Fruit fly (Drosophila melanogaster) whole organism: ENCODE data around the gene aay.

Source experiments
- CG8478 ChIP-seq: fragments of >200 bp; optimal IDR thresholded peaks from 2 replicates; lab custom pipeline; 2018; ENCODE audit warnings: inconsistent platforms
- Dll ChIP-seq: fragments of >200 bp; optimal IDR thresholded peaks from 2 replicates; lab custom pipeline; 2017
- EcR ChIP-seq, 2 experiments: fragments of >200 bp; optimal IDR thresholded peaks; 2 replicates each; lab custom pipeline; 2017; ENCODE audit warnings: missing biosample characterization in 2 of 2, missing genetic modification characterization in 2 of 2, missing genetic modification reagents in 2 of 2
- pan ChIP-seq: fragments of >200 bp; optimal IDR thresholded peaks from 2 replicates; lab custom pipeline; 2017
- psq ChIP-seq: fragments of >200 bp; optimal IDR thresholded peaks from 2 replicates; lab custom pipeline; 2017
- usp ChIP-seq: fragments of >200 bp; optimal IDR thresholded peaks from 2 replicates; lab custom pipeline; 2017; ENCODE audit warnings: missing biosample characterization, missing genetic modification characterization, mixed read lengths

Gene aay

DNA sequence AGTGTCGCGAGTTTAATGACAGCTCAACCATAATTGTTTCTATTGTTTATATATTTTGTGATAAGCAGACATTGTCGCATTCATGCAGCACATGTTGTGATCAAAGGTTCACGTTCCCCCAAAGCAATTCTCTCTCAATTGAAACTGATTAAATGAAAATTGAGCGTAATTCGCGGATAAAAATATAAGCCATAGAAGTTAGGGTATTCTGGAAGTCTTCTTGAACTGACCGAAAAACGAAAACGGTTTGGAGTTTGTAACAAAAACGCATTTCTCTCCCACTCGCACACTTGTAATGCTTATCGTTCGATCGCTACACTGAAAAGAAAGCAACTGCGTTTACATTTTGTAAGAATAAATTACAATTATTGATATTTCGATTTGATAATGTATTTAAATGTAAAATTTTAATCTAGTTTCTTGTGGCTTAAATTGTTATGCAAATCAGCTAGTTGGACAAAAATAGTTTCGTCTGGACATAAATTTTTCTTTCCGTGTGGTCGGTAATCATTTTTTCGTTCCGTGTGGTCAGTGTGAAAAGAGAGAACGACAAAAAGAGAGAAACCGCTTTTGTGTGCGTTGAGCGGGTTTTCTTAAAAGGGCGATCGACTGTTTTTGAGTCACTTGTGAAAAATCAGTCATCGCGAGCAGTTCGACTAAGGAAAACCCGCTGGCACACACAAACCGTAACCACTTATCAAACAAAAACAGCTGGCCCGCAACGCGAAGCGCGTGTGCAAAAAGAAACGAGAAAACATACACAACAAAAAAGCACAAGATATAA lies at the start of gene aay:
aay (plus strand) TSS at position 618 of the 784 bp plus-strand sequence.
- no peak for TF ChIP-seq Dll (lab: Kevin White, UChicago)
- no peak for TF ChIP-seq usp
- TF ChIP-seq psq (lab: Kevin White, UChicago) = no peak

DNA sequence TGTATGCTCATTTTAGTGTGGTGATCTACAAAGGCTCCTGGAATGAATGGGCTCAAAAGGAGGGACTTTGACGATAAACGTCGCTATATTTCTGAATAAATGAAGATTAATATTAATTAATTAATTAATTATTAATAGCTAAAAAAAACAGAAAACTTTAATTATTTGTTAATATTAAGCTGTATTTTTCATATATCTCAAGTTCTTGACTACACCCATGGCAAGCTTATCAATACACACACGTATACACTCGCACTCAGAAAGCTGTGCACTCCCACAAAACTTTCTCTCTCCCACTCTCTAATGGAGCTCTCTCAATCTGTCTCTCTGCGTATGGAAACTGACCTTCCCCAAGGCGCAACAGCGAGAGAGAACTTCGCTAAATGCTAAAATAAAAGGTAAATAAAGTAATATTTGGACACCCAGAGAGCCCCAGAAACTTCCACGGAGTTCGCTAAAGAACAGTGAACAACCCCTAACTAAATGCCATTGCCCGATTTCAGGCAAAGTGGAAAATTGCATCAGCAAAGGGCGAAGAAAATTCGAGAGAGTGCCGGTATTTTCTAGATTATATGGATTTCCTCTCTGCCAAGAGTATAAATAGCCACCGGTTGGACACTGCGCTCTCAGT lies 49.6 kb upstream of the aay start:
- TF ChIP-seq CG8478 (lab: Kevin White, UChicago) = no peak
- TF ChIP-seq Dll (lab: Kevin White, UChicago) = no peak
- TF ChIP-seq EcR (GFP tag; optimal IDR thresholded peaks at IDR 0.05; lab: Kevin White, UChicago) = peak; percentile 26 to 68

DNA sequence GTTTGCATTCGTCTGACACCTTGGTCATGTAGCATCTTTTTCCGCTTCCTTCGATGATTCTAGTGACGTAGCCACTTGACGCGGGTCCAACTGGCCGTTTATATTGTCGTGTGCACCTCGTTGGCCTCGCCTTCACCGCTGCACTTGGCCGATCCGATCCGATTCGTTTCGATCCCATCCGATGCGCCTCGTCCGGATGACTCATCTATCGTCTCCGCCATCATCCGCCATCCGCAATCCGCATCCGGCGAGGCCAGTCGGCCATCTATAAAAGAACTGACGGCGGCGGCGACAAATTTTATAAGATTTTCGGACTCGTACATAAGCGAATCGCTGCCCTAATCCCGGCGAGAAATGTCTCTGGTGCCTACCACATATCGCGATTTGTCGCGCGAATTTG lies 47.9 kb upstream of the aay start, which contains the start of gene CG4461:
CG4461 (plus strand) TSS at position 301 of the 400 bp plus-strand sequence.
- no peak for TF ChIP-seq usp
- no peak for TF ChIP-seq psq (lab: Kevin White, UChicago)
- TF ChIP-seq EcR (GFP tag; optimal IDR thresholded peaks at IDR 0.05; lab: Kevin White, UChicago) = no peak
- TF ChIP-seq pan (lab: Kevin White, UChicago) = no peak
- TF ChIP-seq Dll (lab: Kevin White, UChicago) = no peak
- no peak for TF ChIP-seq CG8478 (lab: Kevin White, UChicago)

DNA sequence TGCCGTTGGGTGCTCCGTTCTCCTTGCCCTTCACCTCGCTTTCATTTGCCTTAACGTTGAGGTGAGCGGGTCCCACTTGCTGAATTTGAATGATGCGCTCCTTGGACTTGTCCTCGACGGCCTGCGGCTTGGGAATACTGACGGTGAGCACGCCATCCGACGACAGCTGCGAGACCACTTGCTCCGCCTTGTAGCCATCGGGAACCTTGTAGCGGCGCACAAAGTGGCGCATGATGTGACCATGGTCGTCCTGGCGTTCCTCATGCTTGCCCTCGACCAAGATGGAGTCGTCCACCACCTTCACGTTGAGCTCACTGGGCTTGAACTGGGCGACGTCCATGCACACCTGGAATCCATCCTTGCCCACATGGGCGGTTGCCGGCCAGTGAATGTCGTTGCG lies 46.5 kb upstream of the aay start:
- TF ChIP-seq usp (no peak), EcR (GFP tag; optimal IDR thresholded peaks at IDR 0.05; lab: Kevin White, UChicago) (no peak), Dll (lab: Kevin White, UChicago) (no peak), pan (lab: Kevin White, UChicago) (no peak), CG8478 (lab: Kevin White, UChicago) (no peak), psq (lab: Kevin White, UChicago) (no peak)

DNA sequence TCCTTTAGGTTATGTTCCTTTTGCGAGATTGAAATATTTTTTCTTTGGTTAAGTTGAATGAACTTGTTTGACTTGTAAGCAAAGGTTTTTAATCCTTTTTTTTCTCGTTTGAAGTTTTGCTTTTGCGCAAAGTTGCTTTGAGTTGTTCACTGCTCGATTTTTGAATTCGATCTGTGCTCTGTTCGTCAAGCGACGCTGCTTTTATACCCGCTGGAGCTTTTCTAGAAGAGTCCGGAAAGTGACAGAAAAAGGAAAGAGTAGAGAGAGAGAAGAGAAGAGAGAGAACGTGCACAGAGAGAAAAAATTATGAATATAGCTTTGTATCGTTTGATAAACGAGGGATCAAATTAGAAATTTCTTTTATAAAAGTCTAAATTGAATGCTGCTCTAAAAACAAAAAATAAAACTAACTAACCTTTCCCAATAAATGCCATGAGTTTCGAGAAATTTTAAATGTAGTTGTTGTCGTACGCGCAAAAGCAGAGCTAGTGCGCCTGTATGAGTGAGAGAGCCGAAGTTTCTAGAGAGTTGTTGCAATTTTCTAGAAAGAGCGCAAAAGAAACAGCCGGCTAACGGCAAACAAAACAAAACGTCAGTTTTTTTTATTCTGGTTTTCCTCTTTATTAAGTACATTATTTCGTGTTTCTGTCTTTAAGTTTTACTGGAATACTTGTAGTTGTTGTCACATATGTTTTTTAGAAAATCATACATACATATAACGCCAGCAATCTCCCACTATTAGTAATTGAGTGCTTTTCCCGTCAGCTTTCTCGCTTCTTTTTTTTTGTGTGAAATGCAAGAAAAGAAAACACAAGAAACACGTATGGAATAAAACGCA lies 45.6 kb upstream of the aay start, which contains the start of gene Hsp26:
Hsp26 (minus strand) TSS at position 230 of the 838 bp plus-strand sequence.
- TF ChIP-seq psq (lab: Kevin White, UChicago) (no peak), EcR (GFP tag; optimal IDR thresholded peaks at IDR 0.05; lab: Kevin White, UChicago) (peak; percentile 74 to 96)

DNA sequence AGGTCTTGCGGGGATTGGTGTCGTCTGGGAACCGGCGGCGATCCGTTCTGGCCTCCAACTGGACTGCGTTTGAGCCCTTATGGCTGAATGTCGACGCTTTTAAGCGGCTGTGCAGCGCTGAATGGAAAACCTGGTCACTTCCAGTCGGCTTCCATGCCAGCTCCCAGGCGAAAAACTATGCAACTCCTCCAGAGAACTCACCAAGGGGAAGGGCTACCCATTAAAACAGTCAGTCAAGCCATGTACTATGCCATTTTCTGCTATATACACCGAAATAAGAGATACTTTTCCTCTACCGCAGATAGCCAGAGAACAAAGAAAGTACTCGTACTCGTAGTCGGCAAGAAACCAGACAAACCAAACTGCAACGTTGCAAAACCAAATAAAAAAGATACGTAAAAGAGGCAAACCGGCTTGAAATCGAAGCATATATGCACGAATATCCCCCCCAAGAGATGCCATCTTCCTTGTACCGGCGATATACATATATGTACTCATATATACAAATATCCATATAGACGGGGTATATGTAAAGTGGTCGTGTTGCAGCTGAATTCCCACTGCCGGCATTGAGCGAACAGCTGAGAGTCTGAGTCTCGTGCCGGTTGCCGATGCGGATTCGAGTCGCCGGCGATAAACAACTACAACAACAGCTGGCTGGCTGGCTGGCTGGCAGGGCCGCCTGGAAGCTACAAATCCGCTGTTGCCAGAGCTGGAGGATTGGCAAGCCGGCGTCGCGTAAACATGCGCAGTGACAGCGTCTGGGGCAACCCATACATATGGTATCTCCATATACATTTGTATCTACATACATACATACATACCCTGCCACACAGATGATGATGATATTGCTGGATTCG lies 43.3 kb upstream of the aay start, which contains the start of gene Hsp67Ba:
Hsp67Ba (minus strand) TSS at position 51 of the 860 bp plus-strand sequence.
- peak; percentile 20 for TF ChIP-seq Dll (lab: Kevin White, UChicago)
- no peak for TF ChIP-seq CG8478 (lab: Kevin White, UChicago)
- TF ChIP-seq pan (lab: Kevin White, UChicago) = no peak
- TF ChIP-seq psq (lab: Kevin White, UChicago) = no peak
- no peak for TF ChIP-seq EcR (GFP tag; optimal IDR thresholded peaks at IDR 0.05; lab: Kevin White, UChicago)
- no peak for TF ChIP-seq usp

DNA sequence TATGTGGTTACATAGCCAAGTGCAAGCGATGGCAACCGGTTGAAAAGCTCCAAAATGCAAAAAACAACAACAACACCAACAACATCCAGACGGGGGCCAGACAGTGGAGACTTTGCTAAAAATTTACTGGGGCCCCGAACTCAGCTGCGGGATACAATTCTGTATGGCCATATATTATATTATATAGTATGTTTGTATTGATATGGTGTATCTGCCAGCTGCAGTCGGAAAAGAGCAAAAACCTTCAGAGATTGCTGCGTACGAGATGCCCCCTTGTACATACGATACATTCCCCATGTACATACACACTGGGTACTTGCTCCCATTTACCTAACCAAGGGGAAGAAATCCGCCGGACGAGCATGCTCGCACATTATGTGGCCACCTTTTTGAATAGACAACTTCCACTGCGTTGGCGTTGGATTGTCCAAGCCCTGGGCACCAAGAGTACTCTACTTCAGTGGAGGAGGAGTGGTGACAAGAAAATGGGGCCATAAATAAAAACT lies 42.7 kb upstream of the aay start:
- no peak for TF ChIP-seq usp
- no peak for TF ChIP-seq psq (lab: Kevin White, UChicago)
- TF ChIP-seq CG8478 (lab: Kevin White, UChicago) = no peak
- no peak for TF ChIP-seq pan (lab: Kevin White, UChicago)
- TF ChIP-seq Dll (lab: Kevin White, UChicago) = no peak

DNA sequence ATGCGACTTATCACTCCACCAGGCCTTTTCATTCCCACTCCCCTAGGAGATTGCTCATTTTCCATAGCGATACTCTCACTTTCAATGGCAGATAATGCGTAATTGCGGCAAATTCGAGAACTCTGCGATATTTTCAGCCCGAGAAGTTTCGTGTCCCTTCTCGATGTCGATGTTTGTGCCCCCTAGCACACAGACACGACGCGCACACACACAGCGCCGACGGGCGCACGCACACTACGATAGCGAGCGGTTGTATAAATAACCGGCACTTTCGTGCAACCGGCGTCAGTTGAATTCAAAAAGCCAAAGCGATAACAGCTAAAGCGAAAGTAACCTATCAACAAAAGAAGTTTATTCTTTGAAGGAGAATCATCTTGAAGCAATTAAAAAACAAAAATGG lies 41.5 kb upstream of the aay start, which contains the start of gene Hsp23:
Hsp23 (plus strand) TSS at position 281 of the 400 bp plus-strand sequence.
- TF ChIP-seq Dll (lab: Kevin White, UChicago) (peak; percentile 18), CG8478 (lab: Kevin White, UChicago) (no peak), pan (lab: Kevin White, UChicago) (no peak), psq (lab: Kevin White, UChicago) (no peak), usp (no peak), EcR (GFP tag; optimal IDR thresholded peaks at IDR 0.05; lab: Kevin White, UChicago) (peak in 1 of 2 experiments; percentile 48)

DNA sequence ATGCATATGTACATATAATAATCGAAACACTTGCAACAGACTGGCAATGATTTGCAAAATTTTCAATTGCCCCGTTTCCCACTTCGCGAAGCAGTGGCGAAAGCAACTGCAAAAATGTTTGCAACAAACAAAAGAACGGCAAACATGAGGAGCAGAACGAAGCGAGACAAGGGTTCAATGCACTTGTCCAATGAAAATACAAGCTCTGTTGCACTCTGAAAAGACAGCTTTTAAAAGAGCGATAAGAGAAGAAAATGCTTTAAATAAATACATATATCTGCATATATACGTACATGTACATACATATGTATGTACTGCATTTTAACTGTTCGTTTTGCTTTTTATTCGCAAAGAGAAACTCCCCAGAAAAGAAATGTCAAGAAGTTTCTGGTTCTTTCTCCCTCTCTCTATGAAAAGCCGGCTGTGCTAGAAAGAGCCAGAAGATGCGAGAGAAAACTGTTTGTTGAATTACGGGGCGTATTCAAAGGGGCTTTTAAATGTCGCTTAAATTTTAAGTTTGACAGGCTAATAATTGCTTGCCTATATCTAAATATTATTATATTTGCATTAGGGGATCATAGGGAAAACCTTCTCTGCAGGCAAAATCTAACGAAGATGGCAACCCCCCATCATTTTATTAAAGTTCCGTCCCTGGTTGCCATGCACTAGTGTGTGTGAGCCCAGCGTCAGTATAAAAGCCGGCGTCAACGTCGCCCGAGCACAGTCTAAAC lies 39.5 kb upstream of the aay start, which contains the start of gene Hsp27:
Hsp27 (plus strand) TSS at position 719 of the 731 bp plus-strand sequence.
- peak; percentile 42 for TF ChIP-seq CG8478 (lab: Kevin White, UChicago)
- no peak for TF ChIP-seq pan (lab: Kevin White, UChicago)
- TF ChIP-seq EcR (GFP tag; optimal IDR thresholded peaks at IDR 0.05; lab: Kevin White, UChicago) = peak in 1 of 2 experiments; percentile 76
